Worm (Caenorhabditis elegans): ENCODE data around the gene Y42A5A.5.

Y42A5A.5 gene

DNA sequence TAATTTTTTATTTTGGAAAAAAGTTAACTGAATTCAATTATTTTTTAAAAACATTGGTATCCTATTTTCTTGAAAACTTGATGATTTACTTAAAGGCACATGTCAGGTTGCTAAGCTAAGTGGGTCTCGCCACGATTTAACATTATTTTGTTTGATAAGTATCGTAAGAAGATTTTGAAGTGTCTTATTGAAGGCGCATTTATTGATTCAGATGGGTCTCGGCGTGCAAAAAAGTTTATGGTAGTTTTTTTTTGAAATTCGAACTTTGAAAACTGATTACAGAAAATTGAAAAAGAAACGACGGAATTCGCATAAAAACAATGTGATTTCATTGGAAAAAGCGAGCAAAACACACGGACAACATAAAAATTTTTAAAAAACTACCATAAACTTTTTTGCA is 26.6 kb downstream of the Y42A5A.5 start:
- TF ChIP-seq unc-62 (GFP tag; optimal IDR thresholded peaks at IDR 0.05): no peak

DNA sequence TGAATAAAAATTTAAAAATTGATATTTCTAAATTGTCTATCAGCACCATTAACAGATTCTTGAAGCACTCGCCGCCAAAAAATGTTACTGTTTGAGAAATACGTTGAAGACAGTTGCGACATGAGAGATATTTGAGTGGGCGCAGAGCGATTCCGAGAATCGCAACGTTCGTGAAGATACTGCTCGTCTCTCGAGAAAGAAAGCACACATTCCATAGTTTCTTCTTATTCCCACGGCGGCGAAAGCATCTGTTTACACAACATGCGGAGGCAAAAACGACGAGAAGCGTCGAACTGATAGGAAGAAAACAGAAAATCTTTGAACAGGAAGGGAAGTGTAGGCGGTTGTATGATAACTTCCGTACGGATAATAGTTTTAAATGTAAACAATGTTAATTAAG is 27.1 kb downstream of the Y42A5A.5 start:
- TF ChIP-seq unc-62 (GFP tag; optimal IDR thresholded peaks at IDR 0.05): no peak

DNA sequence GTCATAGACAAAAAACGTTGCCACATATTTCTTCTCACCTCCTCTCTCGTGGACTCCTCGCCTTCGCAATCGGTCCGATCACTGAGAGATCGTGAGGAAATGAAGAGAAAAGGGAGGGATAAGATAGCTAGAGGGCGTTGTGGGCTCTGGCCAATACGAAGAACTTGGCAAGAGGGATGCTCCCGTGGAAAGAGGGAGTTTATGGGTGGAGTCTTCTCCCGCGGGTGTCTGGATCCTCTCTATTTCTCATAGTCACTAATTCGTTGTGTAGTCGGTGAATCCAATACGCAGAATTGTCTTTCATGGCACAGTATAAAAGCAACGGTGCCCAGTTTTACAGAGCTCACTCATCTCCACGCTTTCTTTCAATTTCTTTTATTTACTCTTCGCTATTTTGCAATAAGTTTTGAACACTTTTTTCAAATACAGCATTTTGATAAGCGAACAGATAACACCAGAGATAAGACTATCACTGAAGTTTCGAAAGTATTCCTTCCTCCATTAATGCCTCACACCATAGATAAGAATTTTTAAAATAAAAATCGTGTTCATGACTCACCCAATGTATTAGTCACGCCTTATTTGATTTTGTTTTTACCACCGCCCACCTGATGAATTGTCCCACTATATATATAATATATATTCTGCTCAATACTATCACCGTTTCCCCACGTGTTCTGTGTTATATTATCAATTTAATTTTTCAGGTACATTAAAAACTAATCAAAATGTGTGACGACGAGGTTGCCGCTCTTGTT is 29.0 kb downstream of the Y42A5A.5 start, which contains the start of gene act-1:
TSS of gene act-1 (plus strand) at position 708 of the 758 bp plus-strand sequence.
- TF ChIP-seq unc-62 (GFP tag; optimal IDR thresholded peaks at IDR 0.05): no peak

DNA sequence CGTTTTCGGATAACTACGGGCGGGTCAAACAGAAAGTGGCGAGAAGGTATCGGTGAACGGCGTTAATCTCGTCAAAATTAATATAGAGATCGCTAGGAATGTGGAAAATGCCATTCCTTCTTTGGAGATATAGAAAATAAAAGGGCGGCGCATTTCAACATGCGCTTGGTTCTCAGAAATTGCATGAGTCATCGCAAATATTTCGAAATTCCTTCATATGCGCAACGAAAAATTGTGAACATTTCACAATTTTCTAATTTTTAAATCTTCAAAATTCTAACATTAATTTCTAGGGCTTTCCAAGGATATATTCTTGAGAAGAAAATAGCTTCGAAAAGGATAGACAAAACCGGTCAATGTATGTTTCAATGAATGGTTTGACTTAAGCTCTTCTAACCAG is 30.7 kb downstream of the Y42A5A.5 start:
- no peak for TF ChIP-seq unc-62 (GFP tag; optimal IDR thresholded peaks at IDR 0.05)

DNA sequence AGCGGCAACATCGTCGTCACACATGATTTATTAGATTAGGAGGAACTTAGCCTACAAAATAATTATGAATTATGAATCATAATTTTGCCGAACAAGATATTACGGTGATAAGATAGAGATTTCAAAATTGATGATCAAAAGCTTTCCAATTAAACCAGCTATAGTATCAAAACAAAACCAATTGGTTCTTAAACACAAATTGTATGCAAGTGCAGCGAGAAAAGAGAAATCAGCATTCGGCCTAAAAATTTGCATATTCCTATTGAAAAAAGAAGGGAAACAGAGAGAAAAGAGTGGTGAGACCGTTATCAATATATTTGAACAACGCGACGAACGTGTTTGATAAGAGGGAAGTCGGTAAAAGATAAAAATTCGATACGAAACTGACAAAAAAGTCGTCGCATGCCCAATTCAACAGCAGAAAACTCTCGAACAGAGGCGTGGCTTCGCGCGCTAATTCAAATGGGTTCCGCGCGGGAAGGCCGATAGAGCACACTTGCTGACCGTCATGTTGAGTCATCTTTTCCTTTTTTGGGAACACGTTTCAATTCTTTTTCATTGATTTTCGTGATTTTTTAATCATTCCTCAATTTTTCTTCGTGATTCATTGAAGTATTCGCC is 31.3 kb downstream of the Y42A5A.5 start, which contains the start of gene act-2:
TSS of gene act-2 (minus strand) at position 51 of the 621 bp plus-strand sequence.
- TF ChIP-seq unc-62 (GFP tag; optimal IDR thresholded peaks at IDR 0.05): no peak

- no peak for TF ChIP-seq unc-62 (GFP tag; optimal IDR thresholded peaks at IDR 0.05)
These were observed 33.1 kb downstream of the Y42A5A.5 start for ce11 chrV:11076403-11076802.

DNA sequence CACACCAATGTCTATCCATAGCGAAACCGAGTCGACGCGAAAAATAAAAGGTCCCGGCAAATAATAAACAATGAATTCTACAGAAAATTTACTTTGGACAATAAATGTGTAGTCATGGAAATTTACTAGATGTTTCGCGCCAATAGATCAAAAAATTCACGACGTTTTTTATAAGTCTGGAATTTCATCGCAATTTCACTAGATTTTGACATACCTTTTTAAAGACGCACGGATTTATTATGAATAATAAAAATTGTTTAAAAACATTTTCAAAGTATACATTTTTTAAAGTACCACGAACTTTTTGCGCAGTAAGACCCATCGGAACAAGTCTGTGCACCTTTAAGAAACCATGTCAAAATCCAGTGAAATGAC is 33.5 kb downstream of the Y42A5A.5 start:
- no peak for TF ChIP-seq unc-62 (GFP tag; optimal IDR thresholded peaks at IDR 0.05)

DNA sequence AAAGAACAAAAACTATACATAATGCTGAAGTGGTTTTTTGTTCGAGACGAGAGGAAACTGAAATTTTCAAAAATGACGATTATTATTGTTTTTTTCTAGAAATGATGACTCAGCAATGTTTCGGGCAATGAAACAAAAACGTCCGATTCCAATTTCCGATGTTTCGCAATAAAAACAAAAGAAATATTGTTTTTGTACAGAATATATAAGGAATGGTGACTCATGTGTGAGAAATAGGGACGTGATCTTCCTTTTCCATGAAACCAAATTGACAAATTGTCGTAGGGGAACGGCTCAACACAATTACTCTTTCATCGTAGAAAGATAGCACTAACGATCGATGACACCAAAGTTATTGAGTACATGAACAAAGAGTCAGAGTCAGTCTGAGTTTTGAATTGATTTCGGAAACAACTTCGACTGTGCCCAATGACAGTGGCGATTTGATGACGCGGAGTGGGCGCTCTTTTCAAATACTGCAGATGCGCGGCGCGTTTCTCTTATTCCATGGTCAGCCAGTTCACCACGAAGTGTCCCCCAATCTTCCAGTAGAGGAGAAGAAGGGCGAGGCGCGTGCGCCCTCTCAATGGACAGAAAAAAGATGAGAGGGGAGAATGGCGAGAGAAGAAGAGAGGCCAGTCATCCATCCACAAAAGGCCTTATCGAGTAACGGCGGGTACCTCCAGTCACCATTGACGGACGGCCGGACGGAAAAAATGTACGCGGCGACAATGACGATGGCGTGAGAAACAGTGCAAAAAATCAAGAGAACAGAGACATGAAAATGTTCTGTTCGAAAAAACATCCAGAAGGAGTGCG is 34.1 kb downstream of the Y42A5A.5 start:
- TF ChIP-seq unc-62 (GFP tag; optimal IDR thresholded peaks at IDR 0.05): no peak

ce11 chrV:11074448-11074847 is 35.1 kb downstream of the Y42A5A.5 start, which contains the start of gene act-3:
Gene act-3, minus strand, starts transcription at chrV:11074498.
- no peak for TF ChIP-seq unc-62 (GFP tag; optimal IDR thresholded peaks at IDR 0.05)

DNA sequence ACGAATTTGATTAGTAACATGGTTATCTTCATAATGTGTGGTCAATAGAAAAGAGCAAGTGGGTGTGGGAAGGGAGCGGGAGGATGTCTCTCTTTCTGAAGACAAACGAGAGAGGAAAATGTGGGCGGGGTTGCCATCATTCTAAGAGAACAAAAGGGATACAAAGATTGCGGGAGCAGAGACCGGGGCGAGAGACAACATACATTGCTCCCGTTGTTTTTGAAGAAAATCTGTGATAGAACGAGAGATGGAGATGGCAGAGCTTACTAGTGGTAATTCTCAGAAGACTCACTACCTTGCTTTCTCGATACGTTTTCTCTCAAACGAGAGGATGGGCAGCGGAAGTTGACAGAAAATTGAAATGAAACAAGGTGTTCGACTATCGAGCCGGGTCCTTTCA is 36.2 kb downstream of the Y42A5A.5 start:
- TF ChIP-seq unc-62 (GFP tag; optimal IDR thresholded peaks at IDR 0.05): no peak

- TF ChIP-seq unc-62 (GFP tag; optimal IDR thresholded peaks at IDR 0.05): no peak
These were observed 38.1 kb downstream of the Y42A5A.5 start for ce11 chrV:11071453-11071852.

DNA sequence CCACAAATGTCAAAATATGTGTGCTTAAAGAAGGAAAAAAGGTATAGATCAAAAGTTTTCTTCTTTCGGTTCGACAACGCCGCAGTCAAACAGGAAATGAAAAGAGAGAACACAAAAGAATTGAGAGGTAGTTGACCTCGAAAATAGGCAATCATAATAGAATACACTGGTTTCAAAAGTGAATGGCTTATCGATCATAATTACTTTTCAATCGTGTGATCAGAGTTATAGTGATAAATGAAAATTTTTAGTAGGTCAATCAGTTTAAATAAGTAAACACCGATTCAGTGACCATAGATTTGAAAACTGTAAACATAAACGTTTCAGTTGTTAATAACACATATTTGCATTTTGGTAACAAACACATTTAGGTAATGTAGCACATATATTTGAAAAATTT is 39.2 kb downstream of the Y42A5A.5 start:
- no peak for TF ChIP-seq unc-62 (GFP tag; optimal IDR thresholded peaks at IDR 0.05)

DNA sequence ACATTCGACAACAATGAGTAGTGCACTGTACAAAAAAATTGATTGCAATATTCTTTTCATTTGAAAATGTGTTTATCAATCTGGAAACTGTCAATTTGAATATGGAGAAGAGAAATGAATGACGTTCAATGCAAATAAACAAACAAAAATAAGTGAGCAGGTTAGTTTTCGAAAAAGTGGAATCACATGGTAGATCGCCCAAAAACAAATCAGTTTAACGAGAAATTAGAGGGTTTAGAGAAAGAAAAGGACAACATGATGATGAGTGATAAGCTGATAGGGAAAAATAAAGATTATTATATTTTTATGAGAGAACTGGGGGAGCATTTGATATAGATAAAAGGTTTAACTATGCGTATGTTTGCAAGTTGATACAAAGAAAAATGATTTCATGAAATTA is 40.3 kb downstream of the Y42A5A.5 start, which contains the start of gene T04C12.8:
TSS of gene T04C12.8 (minus strand) at position 82 of the 400 bp plus-strand sequence.
- no peak for TF ChIP-seq unc-62 (GFP tag; optimal IDR thresholded peaks at IDR 0.05)

DNA sequence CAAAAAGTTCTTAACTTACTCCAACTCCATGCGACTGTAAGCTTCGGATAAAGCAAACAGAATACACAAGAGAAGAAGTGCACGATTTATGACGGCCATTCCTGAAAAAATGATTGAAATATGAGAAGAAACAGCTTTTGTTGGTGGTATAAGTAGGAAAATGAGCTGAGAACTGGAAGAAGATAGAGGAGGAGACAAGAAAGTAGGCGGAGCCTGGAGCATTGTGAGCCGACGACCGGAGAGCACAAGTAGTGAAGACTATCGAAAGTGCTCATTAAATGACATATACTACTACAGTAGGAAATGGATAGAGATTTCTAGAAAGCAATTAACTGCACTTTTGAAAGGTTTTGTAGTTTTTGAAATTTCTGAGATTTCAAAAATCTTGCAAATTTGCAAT is 44.0 kb downstream of the Y42A5A.5 start, which contains the start of gene nlp-80:
TSS of gene nlp-80 (minus strand) at position 101 of the 400 bp plus-strand sequence.
- no peak for TF ChIP-seq unc-62 (GFP tag; optimal IDR thresholded peaks at IDR 0.05)

ce11 chrV:11063115-11063514 is 46.4 kb downstream of the Y42A5A.5 start, which contains the start of gene T04C12.9:
Gene T04C12.9, minus strand, starts transcription at chrV:11063215.
- no peak for TF ChIP-seq unc-62 (GFP tag; optimal IDR thresholded peaks at IDR 0.05)

- TF ChIP-seq unc-62 (GFP tag; optimal IDR thresholded peaks at IDR 0.05): no peak
These were observed 47.7 kb downstream of the Y42A5A.5 start for ce11 chrV:11061887-11062286.

All from whole organism, dauer.